Worm (Caenorhabditis elegans) whole organism, L4/young adult: ENCODE results near the gene mre-11.

Experiments
- W03F9.2 ChIP-seq: fragments of 150-350 bp; optimal IDR thresholded peaks from 2 replicates; lab custom pipeline; 2014; ENCODE audit warnings: missing biosample characterization, missing genetic modification characterization
- dao-5 ChIP-seq: sonication (generic microtip); optimal IDR thresholded peaks from 2 replicates; lab custom pipeline; 2016; ENCODE audit warnings: missing genotype, missing genetic modification characterization, moderate library complexity, missing compliant biosample characterization
- him-1 ChIP-seq: sonication (generic microtip); optimal IDR thresholded peaks from 2 replicates; lab custom pipeline; 2016; ENCODE audit warnings: missing genotype, missing genetic modification reagents, missing genetic modification characterization, missing compliant biosample characterization

DNA sequence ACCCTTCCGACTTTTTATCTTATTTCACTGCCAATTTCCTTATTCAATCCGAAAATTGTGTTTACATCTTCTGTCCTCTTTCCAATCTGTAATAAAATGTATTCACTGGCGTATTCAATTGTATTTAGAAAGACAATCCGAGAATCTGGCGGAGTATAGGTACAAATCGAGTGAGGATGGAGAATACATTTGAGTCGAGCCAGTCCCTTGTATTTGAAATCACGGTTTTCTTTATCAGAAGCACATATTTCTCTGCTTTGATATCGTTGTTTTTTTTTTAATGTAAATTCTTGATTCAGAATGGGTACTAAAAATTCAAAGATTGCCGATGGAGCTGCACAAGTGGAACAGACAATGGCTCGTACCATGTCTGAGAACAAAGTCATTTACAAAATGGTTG is 27.4 kb upstream of the mre-11 start, which contains the start of gene ocr-1:
- TF ChIP-seq W03F9.2 (tag; lab: Kevin White, UChicago) = no peak
- no peak for TF ChIP-seq him-1 (tag; lab: Kevin White, UChicago)
- no peak for TF ChIP-seq dao-5
